Worm (Caenorhabditis elegans) whole organism, L4/young adult: ENCODE results near the gene DH11.2.

Experiments
- W03F9.2 ChIP-seq: fragments of 150-350 bp; optimal IDR thresholded peaks from 2 replicates; lab custom pipeline; 2014; ENCODE audit warnings: missing biosample characterization, missing genetic modification characterization
- dao-5 ChIP-seq: sonication (generic microtip); optimal IDR thresholded peaks from 2 replicates; lab custom pipeline; 2016; ENCODE audit warnings: missing genotype, missing genetic modification characterization, moderate library complexity, missing compliant biosample characterization
- him-1 ChIP-seq: sonication (generic microtip); optimal IDR thresholded peaks from 2 replicates; lab custom pipeline; 2016; ENCODE audit warnings: missing genotype, missing genetic modification reagents, missing genetic modification characterization, missing compliant biosample characterization

- TF ChIP-seq him-1 (no peak), W03F9.2 (tag; lab: Kevin White, UChicago) (no peak), dao-5 (tag; lab: Kevin White, UChicago) (no peak)
Measured at ce11 chrII:8051330-8051729, 38.7 kb downstream of the DH11.2 start.
